Fruit fly (Drosophila melanogaster): ENCODE measurements around the gene PH4alphaMP.

PH4alphaMP gene

DNA sequence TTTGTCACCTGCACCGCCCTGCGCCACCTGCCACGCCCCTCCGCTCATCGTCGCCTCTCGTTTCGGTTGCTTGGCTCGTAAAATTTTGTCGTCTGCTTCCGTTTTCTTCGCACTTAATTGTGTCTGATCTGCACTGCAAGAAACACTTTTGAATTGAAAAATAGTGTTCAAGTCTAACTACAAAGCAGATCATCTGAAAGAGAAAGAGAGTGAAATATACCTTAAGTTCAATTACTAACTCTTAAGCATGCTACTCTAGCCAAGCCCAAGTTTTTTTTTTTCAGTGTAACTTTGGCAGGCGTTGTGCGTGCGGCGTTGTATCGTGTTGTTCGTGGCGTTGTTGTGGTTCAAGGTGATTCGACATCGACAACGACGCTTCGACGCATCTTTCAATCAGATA, 44.2 kb upstream of the PH4alphaMP start (continued):
- peak; percentile 56 for TF ChIP-seq topi (GFP tag; optimal IDR thresholded peaks at IDR 0.05)
- peak; percentile 52 for TF ChIP-seq Smox (GFP tag; optimal IDR thresholded peaks at IDR 0.05)
- peak; percentile 64 for TF ChIP-seq CG32006 (GFP tag; optimal IDR thresholded peaks at IDR 0.05)
- TF ChIP-seq Eip93F (GFP tag; optimal IDR thresholded peaks at IDR 0.05) = no peak
- peak; percentile 58 for TF ChIP-seq Sox14 (GFP tag; optimal IDR thresholded peaks at IDR 0.05)
- peak; percentile 10 for TF ChIP-seq Blimp-1 (GFP tag; optimal IDR thresholded peaks at IDR 0.05)
- TF ChIP-seq Sox102F (GFP tag; optimal IDR thresholded peaks at IDR 0.05) = peak; percentile 33
- TF ChIP-seq Hr39 (GFP tag; optimal IDR thresholded peaks at IDR 0.05) = peak; percentile 76
- TF ChIP-seq cyc (GFP tag; optimal IDR thresholded peaks at IDR 0.05) = peak; percentile 82
- peak; percentile 24 for TF ChIP-seq fd59A (GFP tag; optimal IDR thresholded peaks at IDR 0.05)
- peak; percentile 46 for TF ChIP-seq CG4318 (GFP tag; optimal IDR thresholded peaks at IDR 0.05)
- TF ChIP-seq CG10669 (GFP tag; optimal IDR thresholded peaks at IDR 0.05) = peak; percentile 58
- TF ChIP-seq Hr38 (GFP tag; optimal IDR thresholded peaks at IDR 0.05) = no peak
- peak; percentile 51 for TF ChIP-seq esn (GFP tag; optimal IDR thresholded peaks at IDR 0.05)
- peak; percentile 71 for TF ChIP-seq pdm3 (GFP tag; optimal IDR thresholded peaks at IDR 0.05)
- TF ChIP-seq dsx (GFP tag; optimal IDR thresholded peaks at IDR 0.05; ENCODE audit: poor library complexity, severe bottlenecking) = no peak
- peak; percentile 43 for TF ChIP-seq CG11762 (GFP tag; optimal IDR thresholded peaks at IDR 0.05; ENCODE audit: insufficient read depth)
- TF ChIP-seq salr (GFP tag; optimal IDR thresholded peaks at IDR 0.05) = peak; percentile 33 to 55
- TF ChIP-seq Lpt (GFP tag; optimal IDR thresholded peaks at IDR 0.05) = peak; percentile 38
- peak; percentile 40 for TF ChIP-seq dac (GFP tag; optimal IDR thresholded peaks at IDR 0.05)
- peak; percentile 58 for TF ChIP-seq CG6792 (GFP tag; optimal IDR thresholded peaks at IDR 0.05)
- peak; percentile 47 for TF ChIP-seq acj6 (GFP tag; optimal IDR thresholded peaks at IDR 0.05)
- peak; percentile 22 for TF ChIP-seq CG8319 (GFP tag; optimal IDR thresholded peaks at IDR 0.05)
- TF ChIP-seq CG10631 (GFP tag; optimal IDR thresholded peaks at IDR 0.05) = peak; percentile 55
- no peak for TF ChIP-seq fd85E (GFP tag; optimal IDR thresholded peaks at IDR 0.05)
- TF ChIP-seq CG3032 (tag; optimal IDR thresholded peaks at IDR 0.05) = no peak
- TF ChIP-seq vri (GFP tag; optimal IDR thresholded peaks at IDR 0.05) = no peak

dm6 chr3R:30536919-30537318, 41.0 kb upstream of the PH4alphaMP start:
- TF ChIP-seq vri (GFP tag; optimal IDR thresholded peaks at IDR 0.05) = no peak
- peak; percentile 73 for TF ChIP-seq fkh (GFP tag; optimal IDR thresholded peaks at IDR 0.05)

DNA sequence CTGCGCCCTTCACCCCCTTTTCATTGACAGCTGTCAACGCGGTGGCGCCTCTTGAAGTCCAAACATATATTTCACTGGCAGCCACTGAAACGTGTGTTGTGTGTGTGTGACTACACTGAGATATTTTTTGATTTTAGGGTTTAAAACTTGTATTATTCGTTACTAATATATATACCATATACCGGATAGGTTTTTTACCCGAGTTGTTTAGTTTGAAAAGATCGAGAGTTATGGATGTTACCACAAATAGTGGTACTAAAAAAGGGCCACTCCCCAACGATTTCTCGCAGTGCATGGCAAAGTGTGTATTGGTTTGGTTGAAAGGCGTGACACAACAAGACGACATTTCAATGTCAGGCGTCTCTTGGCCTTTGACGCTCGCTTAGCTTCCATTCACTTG, 40.5 kb upstream of the PH4alphaMP start:
- no peak for TF ChIP-seq Sox102F (GFP tag; optimal IDR thresholded peaks at IDR 0.05)
- TF ChIP-seq CG10631 (GFP tag; optimal IDR thresholded peaks at IDR 0.05) = no peak
- TF ChIP-seq CG31627 (GFP tag; optimal IDR thresholded peaks at IDR 0.05) = no peak
- no peak for TF ChIP-seq CG8119 (GFP tag; IDR thresholded peaks at IDR 0.05)

dm6 chr3R:30534444-30534843, 38.5 kb upstream of the PH4alphaMP start:
- TF ChIP-seq CG6163 (GFP tag; IDR thresholded peaks at IDR 0.05) (peak; percentile 25; the same call in 1 of the 3 replicates), fkh (GFP tag; optimal IDR thresholded peaks at IDR 0.05) (no peak), CG8632 (GFP tag; optimal IDR thresholded peaks at IDR 0.05) (no peak), svp (GFP tag) (no peak), eg (GFP tag; IDR thresholded peaks at IDR 0.05) (peak; percentile 67; the same call in 2 of the 3 replicates), CG10631 (GFP tag; optimal IDR thresholded peaks at IDR 0.05) (no peak), CG1621 (tag; optimal IDR thresholded peaks at IDR 0.05) (no peak), CG15336 (GFP tag; IDR thresholded peaks at IDR 0.05) (0 out of 2 replicates have a peak, but pooled peaks have one; percentile 17), CG6276 (GFP tag; optimal IDR thresholded peaks at IDR 0.05) (peak; percentile 42), CG6792 (GFP tag; optimal IDR thresholded peaks at IDR 0.05) (no peak)
